Worm (Caenorhabditis elegans) whole organism, L1 larva: ENCODE measurements around the gene pqn-80.

Experiments
- C34B4.2 ChIP-seq: sonication (generic microtip); optimal IDR thresholded peaks from 2 replicates; lab custom pipeline; 2017; ENCODE audit warnings: mild to moderate bottlenecking, missing genetic modification characterization, missing compliant biosample characterization
- F16B12.6 ChIP-seq: fragments of 150-350 bp; optimal IDR thresholded peaks from 2 replicates; lab custom pipeline; 2014; ENCODE audit warnings: missing biosample characterization, missing genetic modification characterization
- Y116A8C.19 ChIP-seq: sonication (generic microtip); optimal IDR thresholded peaks from 2 replicates; lab custom pipeline; 2016; ENCODE audit warnings: missing compliant biosample characterization, missing genetic modification characterization, borderline replicate concordance
- alr-1 ChIP-seq: fragments of 200-800 bp; sonication (Bioruptor generic); optimal IDR thresholded peaks from 2 replicates; lab custom pipeline; 2018; ENCODE audit warnings: borderline replicate concordance, mild to moderate bottlenecking, missing genetic modification characterization, missing compliant biosample characterization
- ama-1 ChIP-seq: fragments of 150-350 bp; optimal IDR thresholded peaks from 2 replicates; lab custom pipeline; 2014
- ceh-8 ChIP-seq: fragments of 200-800 bp; sonication (Bioruptor generic); optimal IDR thresholded peaks from 2 replicates; lab custom pipeline; 2018; ENCODE audit warnings: mild to moderate bottlenecking, missing genetic modification characterization, moderate library complexity, missing compliant biosample characterization
- ceh-82 ChIP-seq, 3 experiments: fragments of 150-350 bp in 1 of 3; sonication (generic microtip) in 2 of 3; optimal IDR thresholded peaks; 2 replicates each; lab custom pipeline; 2014 to 2017; ENCODE audit warnings: missing biosample characterization in 3 of 3, missing genetic modification characterization in 3 of 3
- ceh-90 ChIP-seq: sonication (generic microtip); optimal IDR thresholded peaks from 2 replicates; lab custom pipeline; 2016; ENCODE audit warnings: missing genetic modification characterization, missing compliant biosample characterization
- dpl-1 ChIP-seq, 3 experiments: fragments of 150-350 bp in 2 of 3; sonication (generic microtip) in 1 of 3; optimal IDR thresholded peaks; 2 replicates each; lab custom pipeline; 2014 to 2017; ENCODE audit warnings: missing biosample characterization in 3 of 3, missing genetic modification characterization in 3 of 3, missing genetic modification reagents in 3 of 3
- efl-3 ChIP-seq: fragments of 200-800 bp; sonication (Bioruptor generic); optimal IDR thresholded peaks from 2 replicates; lab custom pipeline; 2018; ENCODE audit warnings: mild to moderate bottlenecking, missing genetic modification characterization, missing compliant biosample characterization
- egl-13 ChIP-seq: sonication (generic microtip); optimal IDR thresholded peaks from 2 replicates; lab custom pipeline; 2016; ENCODE audit warnings: missing genotype, missing genetic modification reagents, missing genetic modification characterization, missing compliant biosample characterization
- egl-27 ChIP-seq, 2 experiments: fragments of 150-350 bp in 1 of 2; sonication (generic microtip); optimal IDR thresholded peaks; 3 replicates each; lab custom pipeline; 2017 to 2018; ENCODE audit warnings: missing biosample characterization in 2 of 2, missing genetic modification characterization in 2 of 2, missing genetic modification reagents in 2 of 2
- elt-2 ChIP-seq: sonication (generic microtip); optimal IDR thresholded peaks from 2 replicates; lab custom pipeline; 2016; ENCODE audit warnings: missing genetic modification characterization, mild to moderate bottlenecking, inconsistent platforms, missing compliant biosample characterization, missing genetic modification reagents
- ets-5 ChIP-seq: fragments of 200-800 bp; sonication (Bioruptor generic); IDR thresholded peaks from 2 replicates; pipeline ENCODE4 v1.3.6; 2022; ENCODE audit warnings: missing genetic modification characterization, missing compliant biosample characterization
- fkh-10 ChIP-seq: sonication (generic microtip); optimal IDR thresholded peaks from 2 replicates; lab custom pipeline; 2017; ENCODE audit warnings: missing biosample characterization, missing genetic modification reagents, missing genetic modification characterization
- fkh-4 ChIP-seq: sonication (generic microtip); optimal IDR thresholded peaks from 2 replicates; lab custom pipeline; 2016; ENCODE audit warnings: missing compliant biosample characterization, missing genetic modification characterization, borderline replicate concordance
- fos-1 ChIP-seq: fragments of 150-350 bp; optimal IDR thresholded peaks from 2 replicates; lab custom pipeline; 2014; ENCODE audit warnings: missing biosample characterization, missing genetic modification characterization
- grh-1 ChIP-seq: fragments of 200-800 bp; sonication (Bioruptor generic); IDR thresholded peaks from 2 replicates; pipeline ENCODE4 v1.3.6; 2022; ENCODE audit warnings: missing genetic modification reagents, missing genetic modification characterization, missing compliant biosample characterization
- hpl-2 ChIP-seq: fragments of 150-350 bp; optimal IDR thresholded peaks from 2 replicates; lab custom pipeline; 2014; ENCODE audit warnings: missing biosample characterization, missing genetic modification reagents, missing genetic modification characterization
- isw-1 ChIP-seq: fragments of 200-800 bp; sonication (Bioruptor generic); IDR thresholded peaks from 2 replicates; pipeline ENCODE4 v1.3.6; 2022; ENCODE audit warnings: missing genetic modification characterization, missing compliant biosample characterization
- jun-1 ChIP-seq: fragments of 150-350 bp; optimal IDR thresholded peaks from 2 replicates; lab custom pipeline; 2014; ENCODE audit warnings: missing biosample characterization, missing genetic modification reagents, missing genetic modification characterization
- lin-13 ChIP-seq: fragments of 150-350 bp; optimal IDR thresholded peaks from 2 replicates; lab custom pipeline; 2014; ENCODE audit warnings: missing biosample characterization, missing genetic modification reagents, missing genetic modification characterization
- lin-14 ChIP-seq: fragments of 200-800 bp; sonication (Bioruptor generic); optimal IDR thresholded peaks from 2 replicates; lab custom pipeline; 2018; ENCODE audit warnings: mild to moderate bottlenecking, missing genetic modification characterization, moderate library complexity, missing compliant biosample characterization
- lin-15B ChIP-seq: fragments of 150-350 bp; sonication (generic microtip); optimal IDR thresholded peaks from 3 replicates; lab custom pipeline; 2014; ENCODE audit warnings: missing biosample characterization, missing genetic modification characterization
- lin-39 ChIP-seq: fragments of 150-350 bp; optimal IDR thresholded peaks from 2 replicates; lab custom pipeline; 2014; ENCODE audit warnings: missing biosample characterization, missing genetic modification reagents, missing genetic modification characterization
- lir-3 ChIP-seq: sonication (generic microtip); optimal IDR thresholded peaks from 2 replicates; lab custom pipeline; 2016; ENCODE audit warnings: mild to moderate bottlenecking, missing genetic modification characterization, moderate library complexity, missing compliant biosample characterization; ENCODE audit not compliant: poor library complexity
- lsy-2 ChIP-seq, 2 experiments: fragments of 150-350 bp; optimal IDR thresholded peaks; 2 replicates each; lab custom pipeline; 2014; ENCODE audit warnings: missing biosample characterization in 2 of 2, missing genetic modification characterization in 2 of 2
- mdl-1 ChIP-seq, 2 experiments: fragments of 150-350 bp; optimal IDR thresholded peaks; 2 replicates each; lab custom pipeline; 2014 to 2017; ENCODE audit warnings: missing biosample characterization in 2 of 2, missing genetic modification characterization in 2 of 2, inconsistent platforms in 1 of 2
- mef-2 ChIP-seq: fragments of 150-350 bp; optimal IDR thresholded peaks from 2 replicates; lab custom pipeline; 2014; ENCODE audit warnings: missing biosample characterization, missing genetic modification characterization
- nhr-11 ChIP-seq: fragments of 150-350 bp; optimal IDR thresholded peaks from 2 replicates; lab custom pipeline; 2014; ENCODE audit warnings: missing biosample characterization, missing genetic modification characterization
- nhr-19 ChIP-seq: fragments of 200-800 bp; sonication (Bioruptor generic); conservative IDR thresholded peaks from 2 replicates; pipeline ENCODE4 v1.3.6; 2022; ENCODE audit warnings: missing genetic modification characterization, missing compliant biosample characterization
- nhr-20 ChIP-seq: sonication (generic microtip); optimal IDR thresholded peaks from 2 replicates; lab custom pipeline; 2016; ENCODE audit warnings: mild to moderate bottlenecking, missing genetic modification characterization, missing compliant biosample characterization
- nhr-47 ChIP-seq: sonication (generic microtip); optimal IDR thresholded peaks from 2 replicates; lab custom pipeline; 2016; ENCODE audit warnings: mild to moderate bottlenecking, missing genetic modification characterization, moderate library complexity, missing compliant biosample characterization
- nhr-71 ChIP-seq: sonication (generic microtip); optimal IDR thresholded peaks from 2 replicates; lab custom pipeline; 2016; ENCODE audit warnings: mild to moderate bottlenecking, missing genetic modification characterization, moderate library complexity, missing compliant biosample characterization
- nhr-76 ChIP-seq: sonication (generic microtip); optimal IDR thresholded peaks from 2 replicates; lab custom pipeline; 2017; ENCODE audit warnings: missing biosample characterization, missing genetic modification characterization
- nhr-77 ChIP-seq: fragments of 150-350 bp; optimal IDR thresholded peaks from 2 replicates; lab custom pipeline; 2014; ENCODE audit warnings: missing biosample characterization, missing genetic modification characterization
- nhr-85 ChIP-seq: sonication (generic microtip); peaks from one replicate; lab custom pipeline; 2016; ENCODE audit warnings: missing genetic modification characterization, inconsistent platforms, missing compliant biosample characterization
- pag-3 ChIP-seq: sonication (generic microtip); optimal IDR thresholded peaks from 2 replicates; lab custom pipeline; 2017; ENCODE audit warnings: missing genetic modification characterization, mild to moderate bottlenecking, missing compliant biosample characterization, antibody characterized with exemption, borderline replicate concordance; ENCODE audit not compliant: insufficient read depth
- pax-3 ChIP-seq: fragments of 200-800 bp; sonication (Bioruptor generic); optimal IDR thresholded peaks from 2 replicates; lab custom pipeline; 2018; ENCODE audit warnings: mild to moderate bottlenecking, missing genetic modification characterization, moderate library complexity, missing compliant biosample characterization
- pqm-1 ChIP-seq: sonication (generic microtip); optimal IDR thresholded peaks from 3 replicates; lab custom pipeline; 2017; ENCODE audit warnings: missing biosample characterization, missing genetic modification characterization
- snpc-4 ChIP-seq: fragments of 150-350 bp; optimal IDR thresholded peaks from 2 replicates; lab custom pipeline; 2014; ENCODE audit warnings: missing biosample characterization, missing genetic modification characterization
- sox-4 ChIP-seq: sonication (generic microtip); optimal IDR thresholded peaks from 2 replicates; lab custom pipeline; 2016; ENCODE audit warnings: missing genetic modification characterization, missing compliant biosample characterization
- sptf-1 ChIP-seq: fragments of 150-350 bp; optimal IDR thresholded peaks from 2 replicates; lab custom pipeline; 2014; ENCODE audit warnings: missing biosample characterization, missing genetic modification characterization
- sup-37 ChIP-seq: fragments of 200-800 bp; sonication (Bioruptor generic); optimal IDR thresholded peaks from 2 replicates; lab custom pipeline; 2018; ENCODE audit warnings: mild to moderate bottlenecking, missing genetic modification characterization, missing compliant biosample characterization
- swsn-7 ChIP-seq: sonication (generic microtip); optimal IDR thresholded peaks from 2 replicates; lab custom pipeline; 2016; ENCODE audit warnings: missing genetic modification characterization, missing compliant biosample characterization
- tbx-2 ChIP-seq: sonication (generic microtip); optimal IDR thresholded peaks from 2 replicates; lab custom pipeline; 2016; ENCODE audit warnings: missing genetic modification characterization, missing compliant biosample characterization
- unc-130 ChIP-seq: fragments of 150-350 bp; optimal IDR thresholded peaks from 2 replicates; lab custom pipeline; 2017; ENCODE audit warnings: missing biosample characterization, missing genetic modification characterization, inconsistent platforms
- xbp-1 ChIP-seq: sonication (generic microtip); optimal IDR thresholded peaks from 2 replicates; lab custom pipeline; 2016; ENCODE audit warnings: missing genetic modification characterization, missing compliant biosample characterization
- zip-4 ChIP-seq: fragments of 200-800 bp; sonication (Bioruptor generic); optimal IDR thresholded peaks from 2 replicates; lab custom pipeline; 2018; ENCODE audit warnings: mild to moderate bottlenecking, missing genetic modification characterization, moderate library complexity, missing compliant biosample characterization
- ztf-4 ChIP-seq: fragments of 150-350 bp; optimal IDR thresholded peaks from 2 replicates; lab custom pipeline; 2014; ENCODE audit warnings: missing biosample characterization, missing genetic modification characterization

Gene pqn-80

DNA sequence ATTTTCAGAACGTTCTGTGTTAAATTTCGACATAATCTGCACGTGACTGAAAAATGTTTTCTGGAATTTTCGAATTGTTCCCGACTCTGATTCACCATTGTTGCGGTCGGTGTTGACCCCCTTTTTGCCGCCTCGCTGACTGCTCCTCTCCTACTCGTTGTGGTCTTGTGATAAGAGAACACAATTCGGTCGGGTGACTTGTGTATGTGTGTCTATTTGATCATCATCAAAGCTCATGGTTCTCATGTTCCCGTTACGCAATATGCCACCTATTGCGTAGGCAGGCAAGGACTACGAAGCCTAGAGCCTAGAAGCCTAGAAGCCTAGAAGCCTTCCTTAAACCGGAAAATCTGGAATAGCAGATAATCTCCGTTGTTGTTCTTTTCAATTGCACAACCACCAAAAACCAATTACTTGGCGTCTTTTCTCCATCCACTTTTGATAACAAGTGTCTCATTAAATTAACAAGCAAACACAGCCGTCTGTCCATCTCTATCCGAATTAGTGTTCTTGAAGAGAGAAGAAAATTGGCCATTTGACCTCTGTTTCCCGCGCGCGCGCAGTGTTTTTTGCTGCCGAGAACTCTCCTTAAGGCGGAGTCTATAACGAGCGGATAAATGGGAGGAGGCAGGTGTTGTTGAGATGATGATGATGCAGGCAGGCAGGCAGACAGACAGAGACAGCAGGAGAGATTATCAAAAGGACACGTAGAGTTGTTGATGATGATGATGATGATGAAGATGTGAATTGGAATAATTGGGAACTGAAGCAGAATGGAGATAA lies 11.5 kb upstream of the pqn-80 start:
- TF ChIP-seq nhr-19 (GFP tag; lab: Robert Waterston, UW): peak; percentile 64
- peak; percentile 30 for TF ChIP-seq xbp-1 (tag; lab: Kevin White, UChicago)
- TF ChIP-seq egl-13 (tag; lab: Kevin White, UChicago): no peak
- TF ChIP-seq pqm-1 (tag; lab: Kevin White, UChicago): no peak
- peak; percentile 2 for TF ChIP-seq ceh-90 (tag; lab: Kevin White, UChicago)
- TF ChIP-seq pax-3 (tag; lab: Kevin White, UChicago): peak; percentile 17
- TF ChIP-seq tbx-2 (tag; lab: Kevin White, UChicago): peak; percentile 41
- TF ChIP-seq sox-4: no peak
- peak; percentile 35 for TF ChIP-seq nhr-47
- no peak for TF ChIP-seq lir-3 (tag; lab: Kevin White, UChicago)
- TF ChIP-seq lin-13 (GFP tag; lab: Kevin White, UChicago): peak; percentile 55
- TF ChIP-seq nhr-71 (tag; lab: Kevin White, UChicago): peak; percentile 76
- TF ChIP-seq sptf-1 (tag; lab: Kevin White, UChicago): no peak
- peak; percentile 68 for TF ChIP-seq unc-130 (tag; lab: Kevin White, UChicago)
- TF ChIP-seq elt-2 (tag; lab: Kevin White, UChicago): peak; percentile 75
- no peak for TF ChIP-seq Y116A8C.19 (tag; lab: Kevin White, UChicago)
- TF ChIP-seq hpl-2: peak; percentile 61
- TF ChIP-seq ztf-4 (tag; lab: Kevin White, UChicago): no peak
- no peak for TF ChIP-seq lin-15B (tag; lab: Kevin White, UChicago)
- peak; percentile 1 for TF ChIP-seq sup-37 (GFP tag; lab: Kevin White, UChicago)
- no peak for TF ChIP-seq ets-5
- peak; percentile 36 for TF ChIP-seq ama-1 (lab: Kevin White, UChicago)
- TF ChIP-seq jun-1 (tag; lab: Kevin White, UChicago): peak; percentile 76
- TF ChIP-seq egl-27 (tag; optimal IDR thresholded peaks at IDR 0.05; lab: Kevin White, UChicago): no peak
- no peak for TF ChIP-seq zip-4 (GFP tag; lab: Kevin White, UChicago)
- no peak for TF ChIP-seq mef-2 (tag; lab: Kevin White, UChicago)
- no peak for TF ChIP-seq efl-3 (GFP tag; lab: Kevin White, UChicago)
- TF ChIP-seq nhr-11: no peak
- TF ChIP-seq isw-1: no peak
- TF ChIP-seq nhr-77 (tag; lab: Kevin White, UChicago): peak; percentile 48
- peak; percentile 45 for TF ChIP-seq nhr-20 (tag; lab: Kevin White, UChicago)
- peak; percentile 37 to 41 for TF ChIP-seq lsy-2 (tag; optimal IDR thresholded peaks at IDR 0.05; lab: Kevin White, UChicago)
- TF ChIP-seq snpc-4 (tag; lab: Kevin White, UChicago): peak; percentile 25
- TF ChIP-seq lin-14: peak; percentile 58
- peak; percentile 34 for TF ChIP-seq swsn-7
- TF ChIP-seq nhr-76: no peak
- TF ChIP-seq lin-39 (tag; lab: Kevin White, UChicago): no peak
- TF ChIP-seq fkh-4 (tag; lab: Kevin White, UChicago): no peak
- TF ChIP-seq fos-1: peak; percentile 55
- TF ChIP-seq dpl-1 (GFP tag; optimal IDR thresholded peaks at IDR 0.05; lab: Kevin White, UChicago): peak; percentile 54 to 66 (median 58)
- no peak for TF ChIP-seq C34B4.2 (tag; lab: Kevin White, UChicago)
- peak; percentile 90 for TF ChIP-seq nhr-85 (tag; lab: Kevin White, UChicago)
- TF ChIP-seq ceh-82 (tag; optimal IDR thresholded peaks at IDR 0.05; lab: Kevin White, UChicago): peak in 1 of 3 experiments; percentile 36
- TF ChIP-seq mdl-1 (tag; optimal IDR thresholded peaks at IDR 0.05; lab: Kevin White, UChicago): peak in 1 of 2 experiments; percentile 66
- TF ChIP-seq grh-1: peak; percentile 27; the same call in 1 of the 2 replicates
- no peak for TF ChIP-seq pag-3 (tag; lab: Kevin White, UChicago)
- no peak for TF ChIP-seq fkh-10 (GFP tag; lab: Kevin White, UChicago)
- TF ChIP-seq F16B12.6 (tag; lab: Kevin White, UChicago): no peak
- TF ChIP-seq ceh-8 (GFP tag; lab: Kevin White, UChicago): no peak
- TF ChIP-seq alr-1 (tag; lab: Kevin White, UChicago): no peak
